Worm (Caenorhabditis elegans) whole organism, young adult: ENCODE results near the gene nep-25.

ENCODE experiments used
- Y67H2A.10 ChIP-seq: fragments of 200-800 bp; sonication (Bioruptor generic); conservative IDR thresholded peaks from 2 replicates; pipeline ENCODE4 v1.3.6; 2022; ENCODE audit warnings: missing genetic modification reagents, missing genetic modification characterization, missing compliant biosample characterization
- akir-1 ChIP-seq: fragments of 200-800 bp; sonication (Bioruptor generic); optimal IDR thresholded peaks from 2 replicates; lab custom pipeline; 2018; ENCODE audit warnings: mild to moderate bottlenecking, missing genetic modification characterization, moderate library complexity, missing compliant biosample characterization
- ceh-58 ChIP-seq: fragments of 200-800 bp; sonication (Bioruptor generic); IDR thresholded peaks from 2 replicates; pipeline ENCODE4 v1.3.6; 2022; ENCODE audit warnings: missing genetic modification characterization, missing compliant biosample characterization
- ets-4 ChIP-seq: fragments of 200-800 bp; sonication (Bioruptor generic); optimal IDR thresholded peaks from 2 replicates; lab custom pipeline; 2018; ENCODE audit warnings: mild to moderate bottlenecking, missing genetic modification characterization, missing compliant biosample characterization
- rec-8 ChIP-seq, 2 experiments: sonication (generic microtip); optimal IDR thresholded peaks; 2 replicates each; lab custom pipeline; 2016; ENCODE audit warnings: mild to moderate bottlenecking in 2 of 2, missing genetic modification characterization in 2 of 2, missing genetic modification reagents in 2 of 2, missing genotype in 2 of 2, missing biosample characterization in 1 of 2, missing compliant biosample characterization in 1 of 2, moderate library complexity in 1 of 2
- rpc-1 ChIP-seq, 2 experiments: fragments of 150-350 bp in 1 of 2; sonication (generic microtip) in 1 of 2; optimal IDR thresholded peaks; 2 replicates each; lab custom pipeline; 2014 to 2018; ENCODE audit warnings: missing biosample characterization in 1 of 2, missing genetic modification characterization in 1 of 2, missing genetic modification reagents in 1 of 2, missing genotype in 1 of 2

ce11 chrII:5844694-5845129 is 2.7 kb downstream of the nep-25 start:
- TF ChIP-seq akir-1 (GFP tag; lab: Kevin White, UChicago) (peak; percentile 83), rpc-1 (optimal IDR thresholded peaks at IDR 0.05; lab: Kevin White, UChicago) (peak; percentile 21), rpc-1 (tag; optimal IDR thresholded peaks at IDR 0.05; lab: Kevin White, UChicago) (peak; percentile 29), Y67H2A.10 (GFP tag; lab: Robert Waterston, UW) (peak; percentile 90), ceh-58 (GFP tag; lab: Robert Waterston, UW) (peak; percentile 61; the same call in 1 of the 2 replicates), ets-4 (GFP tag; lab: Kevin White, UChicago) (peak; percentile 94), rec-8 (tag; optimal IDR thresholded peaks at IDR 0.05; lab: Kevin White, UChicago) (peak; percentile 86 to 93)
